Worm (Caenorhabditis elegans) whole organism, young adult: ENCODE measurements around the gene vhp-1.

Experiments
- F33H1.4 ChIP-seq: fragments of 200-800 bp; sonication (Bioruptor generic); IDR thresholded peaks from 2 replicates; pipeline ENCODE4 v1.3.6; 2022; ENCODE audit warnings: missing genetic modification reagents, missing genetic modification characterization, missing compliant biosample characterization
- F49E8.2 ChIP-seq: sonication (generic microtip); optimal IDR thresholded peaks from 3 replicates; lab custom pipeline; 2017; ENCODE audit warnings: missing genetic modification characterization, mild to moderate bottlenecking, missing compliant biosample characterization, antibody characterized with exemption, moderate library complexity; ENCODE audit not compliant: insufficient read depth
- F52B5.7 ChIP-seq: sonication (generic microtip); optimal IDR thresholded peaks from 2 replicates; lab custom pipeline; 2016; ENCODE audit warnings: mild to moderate bottlenecking, missing genetic modification characterization, missing compliant biosample characterization
- T26A5.8 ChIP-seq: sonication (generic microtip); optimal IDR thresholded peaks from 2 replicates; lab custom pipeline; 2016; ENCODE audit warnings: missing genetic modification characterization, missing compliant biosample characterization
- ama-1 ChIP-seq, 3 experiments: fragments of 150-350 bp in 1 of 3; sonication (generic microtip) in 2 of 3; optimal IDR thresholded peaks; 2 replicates each; lab custom pipeline; 2014 to 2018; ENCODE audit warnings: missing biosample characterization in 2 of 3, missing genetic modification characterization in 2 of 3, missing genetic modification reagents in 2 of 3
- dpl-1 ChIP-seq: fragments of 150-350 bp; optimal IDR thresholded peaks from 2 replicates; lab custom pipeline; 2014; ENCODE audit warnings: missing biosample characterization, missing genetic modification reagents, missing genetic modification characterization
- egl-18 ChIP-seq: fragments of 200-800 bp; sonication (Bioruptor generic); IDR thresholded peaks from 2 replicates; pipeline ENCODE4 v1.3.6; 2022; ENCODE audit warnings: missing genetic modification reagents, missing genetic modification characterization, missing compliant biosample characterization
- hlh-26 ChIP-seq: fragments of 200-800 bp; sonication (Bioruptor generic); conservative IDR thresholded peaks from 2 replicates; pipeline ENCODE4 v1.3.6; 2022; ENCODE audit warnings: missing genetic modification reagents, missing genetic modification characterization, missing compliant biosample characterization
- lin-35 ChIP-seq, 3 experiments: fragments of 150-350 bp in 2 of 3; sonication (generic microtip) in 1 of 3; optimal IDR thresholded peaks; 2 replicates each; lab custom pipeline; 2014 to 2018; ENCODE audit warnings: missing biosample characterization in 3 of 3, missing genetic modification characterization in 3 of 3, missing genetic modification reagents in 3 of 3
- nfya-1 ChIP-seq: sonication (generic microtip); optimal IDR thresholded peaks from 2 replicates; lab custom pipeline; 2017; ENCODE audit warnings: antibody characterized with exemption, missing compliant biosample characterization, missing genetic modification characterization, borderline replicate concordance; ENCODE audit not compliant: insufficient read depth
- unc-62 ChIP-seq: fragments of 150-350 bp; optimal IDR thresholded peaks from 2 replicates; lab custom pipeline; 2014; ENCODE audit warnings: missing biosample characterization, missing genetic modification reagents, missing genetic modification characterization
- zfh-2 ChIP-seq: fragments of 200-800 bp; sonication (Bioruptor generic); conservative IDR thresholded peaks from 2 replicates; pipeline ENCODE4 v1.3.6; 2022; ENCODE audit warnings: missing genetic modification reagents, missing genetic modification characterization, missing compliant biosample characterization
- ztf-25 ChIP-seq: fragments of 200-800 bp; sonication (Bioruptor generic); IDR thresholded peaks from 2 replicates; pipeline ENCODE4 v1.3.6; 2022; ENCODE audit warnings: missing genetic modification reagents, missing genetic modification characterization, missing compliant biosample characterization

DNA sequence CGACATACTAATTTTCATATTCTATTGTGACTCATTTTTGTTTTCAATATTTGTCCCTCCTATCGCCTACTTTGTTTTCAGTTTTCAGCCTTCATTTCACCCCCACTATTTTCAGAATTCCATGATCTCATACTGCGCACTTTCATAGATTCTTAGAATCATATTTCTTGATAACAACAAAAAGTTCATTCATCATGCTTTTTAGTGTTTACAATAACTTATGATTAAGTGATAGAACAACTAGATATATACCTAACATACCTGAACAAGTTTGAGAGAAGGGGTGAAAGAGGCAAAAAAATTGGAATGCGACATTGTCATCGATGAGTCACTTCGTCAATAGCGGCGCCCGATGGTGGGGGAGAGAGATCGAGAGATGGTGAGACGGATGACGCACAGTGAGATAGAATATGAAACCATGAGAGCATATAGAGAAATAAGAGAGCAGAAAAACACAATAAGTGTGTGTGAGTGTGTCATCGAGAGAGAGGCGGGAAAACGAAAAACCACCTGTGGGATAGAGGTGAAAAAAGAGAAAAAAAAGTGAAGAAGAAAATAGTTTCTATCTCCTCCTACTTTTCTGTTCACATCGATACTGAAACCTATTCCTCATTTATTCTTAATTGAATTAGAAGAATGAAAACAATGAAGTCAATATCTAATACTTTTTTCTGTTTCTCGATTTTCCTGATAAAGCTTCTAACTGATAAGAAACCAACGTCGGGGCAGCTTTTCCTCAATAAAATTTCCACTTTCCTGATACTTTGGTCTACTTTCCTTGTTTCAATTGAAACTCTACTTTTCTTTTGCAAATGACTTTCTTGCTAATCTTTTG is 13.8 kb downstream of the vhp-1 start:
- no peak for TF ChIP-seq T26A5.8 (tag; lab: Kevin White, UChicago)
- no peak for TF ChIP-seq dpl-1 (GFP tag; lab: Kevin White, UChicago)
- TF ChIP-seq F33H1.4 (GFP tag; lab: Robert Waterston, UW): no peak
- TF ChIP-seq zfh-2 (GFP tag; lab: Robert Waterston, UW): peak; percentile 90
- TF ChIP-seq ama-1 (optimal IDR thresholded peaks at IDR 0.05; lab: Kevin White, UChicago): no peak
- no peak for TF ChIP-seq ama-1 (GFP tag; optimal IDR thresholded peaks at IDR 0.05; lab: Kevin White, UChicago)
- no peak for TF ChIP-seq F49E8.2 (tag; lab: Kevin White, UChicago)
- TF ChIP-seq hlh-26 (GFP tag; lab: Robert Waterston, UW): no peak
- no peak for TF ChIP-seq egl-18
- TF ChIP-seq ztf-25 (GFP tag; lab: Robert Waterston, UW): no peak
- TF ChIP-seq lin-35 (GFP tag; optimal IDR thresholded peaks at IDR 0.05; lab: Kevin White, UChicago): peak in 1 of 3 experiments; percentile 40
- TF ChIP-seq nfya-1 (tag; lab: Kevin White, UChicago): no peak
- no peak for TF ChIP-seq F52B5.7
- TF ChIP-seq unc-62 (GFP tag; lab: Kevin White, UChicago): peak; percentile 54
